Worm (Caenorhabditis elegans): ENCODE results near the gene nspd-7.

Gene nspd-7

ce11 chrIV:10227534-10227933 lies 41.5 kb downstream of the nspd-7 start, which contains the start of gene F01G10.6:
Gene F01G10.6, minus strand, starts transcription at chrIV:10227634.
- TF ChIP-seq sox-2 (GFP tag; IDR thresholded peaks at IDR 0.05) (no peak), ttx-3 (tag; optimal IDR thresholded peaks at IDR 0.05) (no peak), pros-1 (tag; optimal IDR thresholded peaks at IDR 0.05) (no peak)

ce11 chrIV:10223723-10224122 lies 45.3 kb downstream of the nspd-7 start, which contains the start of gene nas-12:
Gene nas-12, plus strand, starts transcription at chrIV:10224023.
- no peak for TF ChIP-seq fkh-10 (GFP tag; optimal IDR thresholded peaks at IDR 0.05)
- TF ChIP-seq tbx-7 (tag; optimal IDR thresholded peaks at IDR 0.05) = no peak
- TF ChIP-seq C08G9.2 (tag; optimal IDR thresholded peaks at IDR 0.05) = no peak
- no peak for TF ChIP-seq sox-4 (tag; optimal IDR thresholded peaks at IDR 0.05)
- TF ChIP-seq T23F11.4 (GFP tag; optimal IDR thresholded peaks at IDR 0.05) = no peak
- TF ChIP-seq eyg-1 (tag; optimal IDR thresholded peaks at IDR 0.05) = no peak
- TF ChIP-seq ztf-16 (tag; optimal IDR thresholded peaks at IDR 0.05) = no peak
- TF ChIP-seq ceh-48 (tag; optimal IDR thresholded peaks at IDR 0.05) = no peak
- no peak for TF ChIP-seq hlh-6 (tag; optimal IDR thresholded peaks at IDR 0.05)
- TF ChIP-seq ama-1 (optimal IDR thresholded peaks at IDR 0.05) = no peak
- TF ChIP-seq madf-2 (tag; optimal IDR thresholded peaks at IDR 0.05) = no peak
- no peak for TF ChIP-seq sdc-2 (tag; optimal IDR thresholded peaks at IDR 0.05)
- no peak for TF ChIP-seq che-1 (tag; optimal IDR thresholded peaks at IDR 0.05)
- TF ChIP-seq pha-4 (tag; optimal IDR thresholded peaks at IDR 0.05) = no peak
- TF ChIP-seq gmeb-2 (tag; optimal IDR thresholded peaks at IDR 0.05) = no peak
- no peak for TF ChIP-seq hlh-15 (tag; optimal IDR thresholded peaks at IDR 0.05)
- TF ChIP-seq ceh-19 (GFP tag; optimal IDR thresholded peaks at IDR 0.05) = no peak
- TF ChIP-seq sox-2 (GFP tag; IDR thresholded peaks at IDR 0.05) = no peak
- TF ChIP-seq unc-55 (GFP tag; optimal IDR thresholded peaks at IDR 0.05) = no peak

- TF ChIP-seq tbx-7 (tag; optimal IDR thresholded peaks at IDR 0.05) = no peak
- TF ChIP-seq ceh-14 (tag; optimal IDR thresholded peaks at IDR 0.05) = no peak
- peak; percentile 68 for TF ChIP-seq ref-2 (tag; optimal IDR thresholded peaks at IDR 0.05)
- TF ChIP-seq C38D4.7 (GFP tag; optimal IDR thresholded peaks at IDR 0.05) = no peak
- no peak for TF ChIP-seq hlh-30 (tag; optimal IDR thresholded peaks at IDR 0.05; ENCODE audit: insufficient read depth)
- no peak for TF ChIP-seq K02D7.2 (tag; optimal IDR thresholded peaks at IDR 0.05)
- no peak for TF ChIP-seq elt-4 (tag; optimal IDR thresholded peaks at IDR 0.05)
- TF ChIP-seq syd-9 (tag; optimal IDR thresholded peaks at IDR 0.05) = peak; percentile 6
- no peak for TF ChIP-seq ceh-30 (tag; optimal IDR thresholded peaks at IDR 0.05)
- no peak for TF ChIP-seq F13H6.1 (tag; optimal IDR thresholded peaks at IDR 0.05)
- peak; percentile 29 for TF ChIP-seq ceh-18 (tag; optimal IDR thresholded peaks at IDR 0.05)
- TF ChIP-seq ceh-31 (tag; optimal IDR thresholded peaks at IDR 0.05) = peak; percentile 64
- TF ChIP-seq zip-5 (tag; optimal IDR thresholded peaks at IDR 0.05) = peak; percentile 5
- no peak for TF ChIP-seq dve-1 (tag; optimal IDR thresholded peaks at IDR 0.05)
- peak; percentile 26 for TF ChIP-seq ceh-2 (tag; optimal IDR thresholded peaks at IDR 0.05)
- peak; percentile 21 for TF ChIP-seq rnt-1 (tag; optimal IDR thresholded peaks at IDR 0.05)
- peak; percentile 30 for TF ChIP-seq tbx-2 (tag; optimal IDR thresholded peaks at IDR 0.05)
- TF ChIP-seq ttx-3 (tag; optimal IDR thresholded peaks at IDR 0.05) = no peak
- no peak for TF ChIP-seq pag-3 (tag; optimal IDR thresholded peaks at IDR 0.05; ENCODE audit: borderline replicate concordance)
- peak; percentile 17 for TF ChIP-seq nfya-1 (tag; optimal IDR thresholded peaks at IDR 0.05)
- no peak for TF ChIP-seq K09A11.1 (tag; optimal IDR thresholded peaks at IDR 0.05; ENCODE audit: insufficient read depth)
- TF ChIP-seq ceh-48 (tag; optimal IDR thresholded peaks at IDR 0.05) = no peak
- peak; percentile 75 for TF ChIP-seq unc-42 (tag; optimal IDR thresholded peaks at IDR 0.05)
Measured at ce11 chrIV:10222122-10222589, 46.8 kb downstream of the nspd-7 start, which contains the start of gene C24F3.2. Gene C24F3.2, plus strand, starts transcription at chrIV:10222539.

Measured in whole organism, late embryonic.